Worm (Caenorhabditis elegans) whole organism, L1 larva: Measurements from ENCODE around the gene ceh-38.
A peak's percentile ranks its signal among the peaks of the same experiment; 100 is the strongest.
"Not testable (repeated sequence)": the region's sequence is repeated elsewhere in the genome, so short reads cannot be mapped to it uniquely, and the experiment has no call there.

Experiments used
- C16A3.4 ChIP-seq: fragments of 150-350 bp; optimal IDR thresholded peaks from 2 replicates; lab custom pipeline; 2014; ENCODE audit warnings: missing biosample characterization, missing genetic modification characterization
- F16B12.6 ChIP-seq: fragments of 150-350 bp; optimal IDR thresholded peaks from 2 replicates; lab custom pipeline; 2014; ENCODE audit warnings: missing biosample characterization, missing genetic modification characterization
- Y116A8C.19 ChIP-seq: sonication (generic microtip); optimal IDR thresholded peaks from 2 replicates; lab custom pipeline; 2016; ENCODE audit warnings: missing compliant biosample characterization, missing genetic modification characterization, borderline replicate concordance
- alr-1 ChIP-seq: fragments of 200-800 bp; sonication (Bioruptor generic); optimal IDR thresholded peaks from 2 replicates; lab custom pipeline; 2018; ENCODE audit warnings: borderline replicate concordance, mild to moderate bottlenecking, missing genetic modification characterization, missing compliant biosample characterization
- aly-2 ChIP-seq: fragments of 150-350 bp; optimal IDR thresholded peaks from 2 replicates; lab custom pipeline; 2014; ENCODE audit warnings: missing biosample characterization, missing genetic modification characterization
- ceh-88 ChIP-seq: fragments of 200-800 bp; sonication (Bioruptor generic); IDR thresholded peaks from 2 replicates; pipeline ENCODE4 v1.3.6; 2022; ENCODE audit warnings: missing genetic modification characterization, missing compliant biosample characterization
- ceh-90 ChIP-seq: sonication (generic microtip); optimal IDR thresholded peaks from 2 replicates; lab custom pipeline; 2016; ENCODE audit warnings: missing genetic modification characterization, missing compliant biosample characterization
- dpl-1 ChIP-seq, 3 experiments: fragments of 150-350 bp in 2 of 3; sonication (generic microtip) in 1 of 3; optimal IDR thresholded peaks; 2 replicates each; lab custom pipeline; 2014 to 2017; ENCODE audit warnings: missing biosample characterization in 3 of 3, missing genetic modification characterization in 3 of 3, missing genetic modification reagents in 3 of 3
- dsc-1 ChIP-seq: sonication (generic microtip); optimal IDR thresholded peaks from 2 replicates; lab custom pipeline; 2016; ENCODE audit warnings: mild to moderate bottlenecking, missing genetic modification characterization, missing compliant biosample characterization
- efl-1 ChIP-seq, 4 experiments: fragments of 150-350 bp; optimal IDR thresholded peaks in 3 of 4; peaks in 1 of 4; 1 replicate in 1 of 4; 2 replicates in 3 of 4; lab custom pipeline; 2014; ENCODE audit warnings: missing biosample characterization in 2 of 4, missing genetic modification characterization in 2 of 4, missing genetic modification reagents in 2 of 4
- efl-3 ChIP-seq: fragments of 200-800 bp; sonication (Bioruptor generic); optimal IDR thresholded peaks from 2 replicates; lab custom pipeline; 2018; ENCODE audit warnings: mild to moderate bottlenecking, missing genetic modification characterization, missing compliant biosample characterization
- egl-13 ChIP-seq: sonication (generic microtip); optimal IDR thresholded peaks from 2 replicates; lab custom pipeline; 2016; ENCODE audit warnings: missing genotype, missing genetic modification reagents, missing genetic modification characterization, missing compliant biosample characterization
- egl-27 ChIP-seq, 2 experiments: fragments of 150-350 bp in 1 of 2; sonication (generic microtip); optimal IDR thresholded peaks; 3 replicates each; lab custom pipeline; 2017 to 2018; ENCODE audit warnings: missing biosample characterization in 2 of 2, missing genetic modification characterization in 2 of 2, missing genetic modification reagents in 2 of 2
- ets-5 ChIP-seq: fragments of 200-800 bp; sonication (Bioruptor generic); IDR thresholded peaks from 2 replicates; pipeline ENCODE4 v1.3.6; 2022; ENCODE audit warnings: missing genetic modification characterization, missing compliant biosample characterization
- fkh-4 ChIP-seq: sonication (generic microtip); optimal IDR thresholded peaks from 2 replicates; lab custom pipeline; 2016; ENCODE audit warnings: missing compliant biosample characterization, missing genetic modification characterization, borderline replicate concordance
- fkh-8 ChIP-seq: sonication (generic microtip); optimal IDR thresholded peaks from 2 replicates; lab custom pipeline; 2016; ENCODE audit warnings: mild to moderate bottlenecking, missing genetic modification characterization, missing compliant biosample characterization
- fos-1 ChIP-seq: fragments of 150-350 bp; optimal IDR thresholded peaks from 2 replicates; lab custom pipeline; 2014; ENCODE audit warnings: missing biosample characterization, missing genetic modification characterization
- hpl-2 ChIP-seq: fragments of 150-350 bp; optimal IDR thresholded peaks from 2 replicates; lab custom pipeline; 2014; ENCODE audit warnings: missing biosample characterization, missing genetic modification reagents, missing genetic modification characterization
- irx-1 ChIP-seq: sonication (generic microtip); optimal IDR thresholded peaks from 2 replicates; lab custom pipeline; 2016; ENCODE audit warnings: missing genetic modification characterization, missing compliant biosample characterization
- lin-15B ChIP-seq: fragments of 150-350 bp; sonication (generic microtip); optimal IDR thresholded peaks from 3 replicates; lab custom pipeline; 2014; ENCODE audit warnings: missing biosample characterization, missing genetic modification characterization
- lin-35 ChIP-seq, 2 experiments: fragments of 150-350 bp; optimal IDR thresholded peaks; 2 replicates each; lab custom pipeline; 2014; ENCODE audit warnings: missing biosample characterization in 2 of 2, missing genetic modification characterization in 2 of 2, missing genetic modification reagents in 2 of 2
- lin-39 ChIP-seq: fragments of 150-350 bp; optimal IDR thresholded peaks from 2 replicates; lab custom pipeline; 2014; ENCODE audit warnings: missing biosample characterization, missing genetic modification reagents, missing genetic modification characterization
- lsy-2 ChIP-seq, 2 experiments: fragments of 150-350 bp; optimal IDR thresholded peaks; 2 replicates each; lab custom pipeline; 2014; ENCODE audit warnings: missing biosample characterization in 2 of 2, missing genetic modification characterization in 2 of 2
- mab-9 ChIP-seq: fragments of 200-800 bp; sonication (Bioruptor generic); IDR thresholded peaks from 2 replicates; pipeline ENCODE4 v1.3.6; 2022; ENCODE audit warnings: missing genetic modification reagents, missing genetic modification characterization, missing compliant biosample characterization
- mef-2 ChIP-seq: fragments of 150-350 bp; optimal IDR thresholded peaks from 2 replicates; lab custom pipeline; 2014; ENCODE audit warnings: missing biosample characterization, missing genetic modification characterization
- mep-1 ChIP-seq: fragments of 150-350 bp; optimal IDR thresholded peaks from 2 replicates; lab custom pipeline; 2014; ENCODE audit warnings: missing biosample characterization, missing genetic modification characterization
- nhr-11 ChIP-seq: fragments of 150-350 bp; optimal IDR thresholded peaks from 2 replicates; lab custom pipeline; 2014; ENCODE audit warnings: missing biosample characterization, missing genetic modification characterization
- nhr-12 ChIP-seq: sonication (generic microtip); optimal IDR thresholded peaks from 2 replicates; lab custom pipeline; 2017; ENCODE audit warnings: missing biosample characterization, missing genetic modification characterization
- nhr-19 ChIP-seq: fragments of 200-800 bp; sonication (Bioruptor generic); conservative IDR thresholded peaks from 2 replicates; pipeline ENCODE4 v1.3.6; 2022; ENCODE audit warnings: missing genetic modification characterization, missing compliant biosample characterization
- nhr-20 ChIP-seq: sonication (generic microtip); optimal IDR thresholded peaks from 2 replicates; lab custom pipeline; 2016; ENCODE audit warnings: mild to moderate bottlenecking, missing genetic modification characterization, missing compliant biosample characterization
- nhr-237 ChIP-seq: fragments of 150-350 bp; optimal IDR thresholded peaks from 2 replicates; lab custom pipeline; 2014; ENCODE audit warnings: missing biosample characterization, missing genetic modification characterization
- nhr-47 ChIP-seq: sonication (generic microtip); optimal IDR thresholded peaks from 2 replicates; lab custom pipeline; 2016; ENCODE audit warnings: mild to moderate bottlenecking, missing genetic modification characterization, moderate library complexity, missing compliant biosample characterization
- nhr-71 ChIP-seq: sonication (generic microtip); optimal IDR thresholded peaks from 2 replicates; lab custom pipeline; 2016; ENCODE audit warnings: mild to moderate bottlenecking, missing genetic modification characterization, moderate library complexity, missing compliant biosample characterization
- pag-3 ChIP-seq: sonication (generic microtip); optimal IDR thresholded peaks from 2 replicates; lab custom pipeline; 2017; ENCODE audit warnings: missing genetic modification characterization, mild to moderate bottlenecking, missing compliant biosample characterization, antibody characterized with exemption, borderline replicate concordance; ENCODE audit not compliant: insufficient read depth
- pax-3 ChIP-seq: fragments of 200-800 bp; sonication (Bioruptor generic); optimal IDR thresholded peaks from 2 replicates; lab custom pipeline; 2018; ENCODE audit warnings: mild to moderate bottlenecking, missing genetic modification characterization, moderate library complexity, missing compliant biosample characterization
- pqm-1 ChIP-seq: sonication (generic microtip); optimal IDR thresholded peaks from 3 replicates; lab custom pipeline; 2017; ENCODE audit warnings: missing biosample characterization, missing genetic modification characterization
- rnt-1 ChIP-seq: sonication (generic microtip); optimal IDR thresholded peaks from 2 replicates; lab custom pipeline; 2016; ENCODE audit warnings: mild to moderate bottlenecking, missing genetic modification characterization, moderate library complexity, missing compliant biosample characterization
- sox-4 ChIP-seq: sonication (generic microtip); optimal IDR thresholded peaks from 2 replicates; lab custom pipeline; 2016; ENCODE audit warnings: missing genetic modification characterization, missing compliant biosample characterization
- sup-37 ChIP-seq: fragments of 200-800 bp; sonication (Bioruptor generic); optimal IDR thresholded peaks from 2 replicates; lab custom pipeline; 2018; ENCODE audit warnings: mild to moderate bottlenecking, missing genetic modification characterization, missing compliant biosample characterization
- tbx-2 ChIP-seq: sonication (generic microtip); optimal IDR thresholded peaks from 2 replicates; lab custom pipeline; 2016; ENCODE audit warnings: missing genetic modification characterization, missing compliant biosample characterization
- tlp-1 ChIP-seq: fragments of 150-350 bp; optimal IDR thresholded peaks from 2 replicates; lab custom pipeline; 2014; ENCODE audit warnings: missing biosample characterization, missing genetic modification characterization
- unc-130 ChIP-seq: fragments of 150-350 bp; optimal IDR thresholded peaks from 2 replicates; lab custom pipeline; 2017; ENCODE audit warnings: missing biosample characterization, missing genetic modification characterization, inconsistent platforms
- vab-15 ChIP-seq: sonication (generic microtip); optimal IDR thresholded peaks from 2 replicates; lab custom pipeline; 2017; ENCODE audit warnings: missing genotype, mild to moderate bottlenecking, missing genetic modification characterization, missing compliant biosample characterization
- zip-4 ChIP-seq: fragments of 200-800 bp; sonication (Bioruptor generic); optimal IDR thresholded peaks from 2 replicates; lab custom pipeline; 2018; ENCODE audit warnings: mild to moderate bottlenecking, missing genetic modification characterization, moderate library complexity, missing compliant biosample characterization
- ztf-4 ChIP-seq: fragments of 150-350 bp; optimal IDR thresholded peaks from 2 replicates; lab custom pipeline; 2014; ENCODE audit warnings: missing biosample characterization, missing genetic modification characterization

The ceh-38 gene

ce11 chrII:6951250-6951806 lies at the start of gene ceh-38, which contains the start of gene malt-1 (continued):
- TF ChIP-seq lin-15B (peak; percentile 74), tbx-2 (tag; lab: Kevin White, UChicago) (peak; percentile 96), aly-2 (tag; lab: Kevin White, UChicago) (peak; percentile 71), nhr-47 (tag; lab: Kevin White, UChicago) (peak; percentile 96), vab-15 (tag; lab: Kevin White, UChicago) (peak; percentile 78), lsy-2 (tag; optimal IDR thresholded peaks at IDR 0.05; lab: Kevin White, UChicago) (peak; percentile 96 to 98), rnt-1 (tag; lab: Kevin White, UChicago) (peak; percentile 95), hpl-2 (GFP tag; lab: Kevin White, UChicago) (peak; percentile 67), nhr-71 (peak; percentile 98), pag-3 (tag; lab: Kevin White, UChicago) (no peak), irx-1 (peak; percentile 93), nhr-12 (tag; lab: Kevin White, UChicago) (no peak), sup-37 (GFP tag; lab: Kevin White, UChicago) (peak; percentile 74), fos-1 (tag; lab: Kevin White, UChicago) (peak; percentile 94), dsc-1 (peak; percentile 92), mef-2 (tag; lab: Kevin White, UChicago) (peak; percentile 78), alr-1 (tag; lab: Kevin White, UChicago) (no peak), fkh-8 (tag; lab: Kevin White, UChicago) (peak; percentile 97), mab-9 (peak; percentile 80), ets-5 (GFP tag; lab: Robert Waterston, UW) (no peak), ceh-88 (GFP tag; lab: Robert Waterston, UW) (peak; percentile 84), tlp-1 (tag; lab: Kevin White, UChicago) (no peak), egl-27 (tag; optimal IDR thresholded peaks at IDR 0.05; lab: Kevin White, UChicago) (peak; percentile 65 to 82), egl-13 (tag; lab: Kevin White, UChicago) (peak; percentile 88), nhr-20 (peak; percentile 96), nhr-11 (tag; lab: Kevin White, UChicago) (peak; percentile 92), unc-130 (peak; percentile 32), nhr-19 (GFP tag; lab: Robert Waterston, UW) (peak; percentile 92), ceh-90 (tag; lab: Kevin White, UChicago) (peak; percentile 45), efl-1 (optimal IDR thresholded peaks at IDR 0.05; lab: Kevin White, UChicago) (peak; percentile 90 to 94), efl-1 (GFP tag; optimal IDR thresholded peaks at IDR 0.05 in 1 of 2; lab: Kevin White, UChicago) (peak; percentile 77 to 98), lin-35 (GFP tag; optimal IDR thresholded peaks at IDR 0.05; lab: Kevin White, UChicago) (peak; percentile 88 to 92), lin-39 (peak; percentile 94)

- TF ChIP-seq efl-1 (optimal IDR thresholded peaks at IDR 0.05; lab: Kevin White, UChicago) (no peak), efl-1 (GFP tag; optimal IDR thresholded peaks at IDR 0.05 in 1 of 2; lab: Kevin White, UChicago) (peak in 1 of 2 experiments; percentile 22), nhr-20 (no peak)
These were observed 49.5 kb upstream of the ceh-38 start, which contains the start of gene psmd-9 for ce11 chrII:6901795-6902194. TSS of gene psmd-9 (plus strand) at chrII:6902095.

- not testable (repeated sequence) for TF ChIP-seq efl-3 (GFP tag; lab: Kevin White, UChicago); sox-4 (tag; lab: Kevin White, UChicago); unc-130
These were observed 43.7 kb upstream of the ceh-38 start, which contains the start of gene B0252.3 for ce11 chrII:6907657-6908056. TSS of gene B0252.3 (minus strand) at chrII:6907757.

- peak in 2 of 3 experiments; percentile 5 to 21 for TF ChIP-seq dpl-1 (GFP tag; optimal IDR thresholded peaks at IDR 0.05; lab: Kevin White, UChicago)
- TF ChIP-seq nhr-237 (tag; lab: Kevin White, UChicago), result no peak
- TF ChIP-seq ztf-4 (tag; lab: Kevin White, UChicago), result no peak
- no peak for TF ChIP-seq mep-1
- no peak for TF ChIP-seq fkh-4 (tag; lab: Kevin White, UChicago)
- no peak for TF ChIP-seq C16A3.4 (tag; lab: Kevin White, UChicago)
- TF ChIP-seq Y116A8C.19 (tag; lab: Kevin White, UChicago), result no peak
- no peak for TF ChIP-seq zip-4 (GFP tag; lab: Kevin White, UChicago)
- no peak for TF ChIP-seq F16B12.6 (tag; lab: Kevin White, UChicago)
- TF ChIP-seq fos-1 (tag; lab: Kevin White, UChicago), result no peak
- no peak for TF ChIP-seq hpl-2 (GFP tag; lab: Kevin White, UChicago)
- no peak for TF ChIP-seq pax-3
- no peak for TF ChIP-seq pqm-1 (tag; lab: Kevin White, UChicago)
- no peak for TF ChIP-seq ceh-90 (tag; lab: Kevin White, UChicago)
- no peak for TF ChIP-seq efl-1 (optimal IDR thresholded peaks at IDR 0.05; lab: Kevin White, UChicago)
- TF ChIP-seq efl-1 (GFP tag; optimal IDR thresholded peaks at IDR 0.05 in 1 of 2; lab: Kevin White, UChicago), result peak; percentile 13 to 84
- TF ChIP-seq pag-3 (tag; lab: Kevin White, UChicago), result peak; percentile 67
These were observed 42.6 kb upstream of the ceh-38 start for ce11 chrII:6908689-6909088.
